Fruit fly (Drosophila melanogaster): ENCODE results near the gene ND-24.

- TF ChIP-seq usp (GFP tag; optimal IDR thresholded peaks at IDR 0.05) (no peak), pan (optimal IDR thresholded peaks at IDR 0.05) (no peak), Abd-B (GFP tag; optimal IDR thresholded peaks at IDR 0.05) (no peak), CG32264 (GFP tag; optimal IDR thresholded peaks at IDR 0.05) (no peak), psq (GFP tag; optimal IDR thresholded peaks at IDR 0.05) (no peak), rgr (GFP tag; optimal IDR thresholded peaks at IDR 0.05) (no peak), Myc (optimal IDR thresholded peaks at IDR 0.05) (no peak), dmrt93B (GFP tag; optimal IDR thresholded peaks at IDR 0.05) (no peak), br (GFP tag; optimal IDR thresholded peaks at IDR 0.05) (no peak)
Observed at dm6 chrX:17582650-17583049, 49.2 kb upstream of the ND-24 start.

Measured in whole organism, wandering third instar larva.